Worm (Caenorhabditis elegans) whole organism, early embryonic: ENCODE data around the gene fkh-7.

Source experiments
- B0310.2 ChIP-seq: sonication (generic microtip); optimal IDR thresholded peaks from 2 replicates; lab custom pipeline; 2016; ENCODE audit warnings: mild to moderate bottlenecking, missing genetic modification characterization, missing compliant biosample characterization
- ceh-13 ChIP-seq: fragments of 200-800 bp; sonication (Bioruptor generic); optimal IDR thresholded peaks from 2 replicates; lab custom pipeline; 2018; ENCODE audit warnings: mild to moderate bottlenecking, missing genetic modification characterization, missing compliant biosample characterization
- ceh-36 ChIP-seq: sonication (generic microtip); optimal IDR thresholded peaks from 2 replicates; lab custom pipeline; 2016; ENCODE audit warnings: missing genetic modification characterization, inconsistent platforms, missing compliant biosample characterization
- flt-1 ChIP-seq: fragments of 200-800 bp; sonication (Bioruptor generic); IDR thresholded peaks from 2 replicates; pipeline ENCODE4 v1.3.6; 2022; ENCODE audit warnings: missing genetic modification characterization, missing compliant biosample characterization
- hmbx-1 ChIP-seq: sonication (generic microtip); optimal IDR thresholded peaks from 2 replicates; lab custom pipeline; 2016; ENCODE audit warnings: mild to moderate bottlenecking, missing genetic modification characterization, missing compliant biosample characterization
- pes-1 ChIP-seq: fragments of 200-800 bp; sonication (Bioruptor generic); IDR thresholded peaks from 2 replicates; pipeline ENCODE4 v1.3.6; 2022; ENCODE audit warnings: missing genetic modification reagents, missing genetic modification characterization, missing compliant biosample characterization

DNA sequence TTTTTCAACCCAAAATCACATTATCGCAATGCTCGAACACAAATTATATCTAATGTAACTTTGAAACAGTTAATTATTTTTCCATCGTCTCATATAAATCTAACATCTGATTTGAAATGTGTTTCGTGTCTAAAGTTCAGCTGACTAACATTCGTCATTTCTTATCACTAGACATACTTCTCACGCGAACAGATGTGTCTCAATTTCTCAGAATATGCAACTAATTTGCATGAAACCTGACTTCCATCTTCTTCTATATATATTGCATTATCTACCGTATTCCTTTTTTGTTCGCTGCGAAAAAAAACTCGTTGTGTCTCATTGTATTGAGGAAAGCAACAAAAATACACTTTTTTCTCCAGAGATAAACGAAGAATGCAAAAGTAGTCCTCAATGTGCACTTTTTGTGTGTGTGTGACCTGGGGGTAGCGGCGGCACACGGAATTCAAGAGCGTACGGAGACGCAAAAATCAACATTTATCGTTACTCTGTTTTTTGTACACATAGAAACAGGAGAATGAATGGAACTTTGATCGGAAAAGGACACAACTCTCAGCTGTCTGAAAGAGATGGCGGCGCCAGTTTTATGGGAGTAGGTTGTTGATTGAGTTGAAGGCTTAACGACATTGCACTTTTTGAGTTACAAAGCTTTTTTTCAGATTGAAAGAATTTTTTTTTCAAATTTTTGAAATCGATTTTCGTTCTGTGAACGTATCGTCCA lies 3.7 kb upstream of the fkh-7 start:
- TF ChIP-seq pes-1 (GFP tag; lab: Robert Waterston, UW) (no peak), hmbx-1 (no peak), ceh-36 (tag; lab: Kevin White, UChicago) (no peak), flt-1 (GFP tag; lab: Robert Waterston, UW) (no peak), ceh-13 (no peak), B0310.2 (tag; lab: Kevin White, UChicago) (no peak)
